Fruit fly (Drosophila melanogaster): ENCODE measurements around the gene CG13059.

dm6 chr3L:16339463-16339862, 16.0 kb downstream of the CG13059 start:
- TF ChIP-seq h (optimal IDR thresholded peaks at IDR 0.05) = no peak
- no peak for TF ChIP-seq Myc (optimal IDR thresholded peaks at IDR 0.05)
- no peak for TF ChIP-seq insv (optimal IDR thresholded peaks at IDR 0.05)
- no peak for TF ChIP-seq psq (optimal IDR thresholded peaks at IDR 0.05)
- TF ChIP-seq Sin3A (optimal IDR thresholded peaks at IDR 0.05) = no peak

All from Kc167 (cell line).